Worm (Caenorhabditis elegans) whole organism, L4/young adult: ENCODE results near the gene cpna-4.
"Not testable (repeated sequence)": the region's sequence is repeated elsewhere in the genome, so short reads cannot be mapped to it uniquely, and the experiment has no call there.

Experiments
- W03F9.2 ChIP-seq: fragments of 150-350 bp; optimal IDR thresholded peaks from 2 replicates; lab custom pipeline; 2014; ENCODE audit warnings: missing biosample characterization, missing genetic modification characterization
- dao-5 ChIP-seq: sonication (generic microtip); optimal IDR thresholded peaks from 2 replicates; lab custom pipeline; 2016; ENCODE audit warnings: missing genotype, missing genetic modification characterization, moderate library complexity, missing compliant biosample characterization
- him-1 ChIP-seq: sonication (generic microtip); optimal IDR thresholded peaks from 2 replicates; lab custom pipeline; 2016; ENCODE audit warnings: missing genotype, missing genetic modification reagents, missing genetic modification characterization, missing compliant biosample characterization

DNA sequence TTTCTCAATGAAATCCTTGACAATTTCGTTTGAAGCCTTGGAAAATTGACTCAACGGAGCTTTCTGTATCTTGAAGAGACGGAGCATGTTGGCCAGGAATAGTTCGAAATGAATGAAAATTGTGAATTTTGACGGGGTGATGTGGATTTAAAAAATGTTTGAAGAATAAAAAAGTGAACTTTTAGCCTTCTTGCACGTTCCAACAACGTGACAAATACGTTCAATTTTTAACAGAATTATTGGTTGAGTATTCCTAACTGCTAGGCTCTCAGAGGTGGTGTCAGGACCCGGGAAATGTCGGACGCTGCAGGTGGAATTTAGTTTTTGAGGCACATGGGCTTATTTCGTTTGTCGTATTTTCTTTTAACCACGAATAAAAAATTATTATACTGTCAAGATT, 49.8 kb upstream of the cpna-4 start, which contains the start of gene Y73F8A.12:
- TF ChIP-seq dao-5; him-1; W03F9.2 (tag; lab: Kevin White, UChicago): not testable (repeated sequence)
